Fruit fly (Drosophila melanogaster) whole organism, embryonic: Measurements from ENCODE around the gene Osbp.

ENCODE experiments used
- Aef1 ChIP-seq: fragments of 200-800 bp; sonication (Bioruptor generic); IDR thresholded peaks from 3 replicates; pipeline ENCODE4 v1.3.6; 2022; ENCODE audit warnings: missing biosample characterization, missing genetic modification characterization
- Asciz ChIP-seq: fragments of 200-800 bp; sonication (Bioruptor generic); optimal IDR thresholded peaks from 2 replicates; lab custom pipeline; 2017; ENCODE audit warnings: missing biosample characterization, mild to moderate bottlenecking, missing genetic modification characterization, missing genetic modification reagents
- Atf-2 ChIP-seq: fragments of 200-800 bp; sonication (Bioruptor generic); optimal IDR thresholded peaks from 2 replicates; lab custom pipeline; 2016; ENCODE audit warnings: missing biosample characterization, missing genetic modification characterization
- Atf3 ChIP-seq: fragments of 200-800 bp; sonication (Bioruptor generic); optimal IDR thresholded peaks from 3 replicates; lab custom pipeline; 2016; ENCODE audit warnings: missing biosample characterization, missing genetic modification characterization
- Atf6 ChIP-seq: fragments of 200-800 bp; sonication (Bioruptor generic); IDR thresholded peaks from 2 replicates; pipeline ENCODE4 v1.3.6; 2022; ENCODE audit warnings: missing biosample characterization, missing genetic modification characterization
- Blimp-1 ChIP-seq: fragments of 200-800 bp; sonication (Bioruptor generic); optimal IDR thresholded peaks from 3 replicates; lab custom pipeline; 2018; ENCODE audit warnings: missing biosample characterization, missing genetic modification characterization, mild to moderate bottlenecking, moderate library complexity, missing genetic modification reagents
- CG10959 ChIP-seq: fragments of 200-800 bp; sonication (Bioruptor generic); IDR thresholded peaks from 2 replicates; pipeline ENCODE4 v1.3.6; 2022; ENCODE audit warnings: missing biosample characterization, missing genetic modification characterization
- CG10979 ChIP-seq: fragments of 200-800 bp; sonication (Bioruptor generic); optimal IDR thresholded peaks from 2 replicates; lab custom pipeline; 2018; ENCODE audit warnings: missing biosample characterization, mild to moderate bottlenecking, missing genetic modification characterization, moderate library complexity
- CG13287 ChIP-seq: fragments of 200-800 bp; sonication (Bioruptor generic); IDR thresholded peaks from 2 replicates; pipeline ENCODE4 v1.3.6; 2022; ENCODE audit warnings: missing biosample characterization, missing genetic modification characterization; ENCODE audit not compliant: partially characterized antibody
- CG14667 ChIP-seq: fragments of 200-800 bp; sonication (Bioruptor generic); IDR thresholded peaks from 2 replicates; pipeline ENCODE4 v1.3.6; 2022; ENCODE audit warnings: missing biosample characterization, missing genetic modification characterization
- CG15269 ChIP-seq: fragments of 200-800 bp; sonication (Bioruptor generic); optimal IDR thresholded peaks from 2 replicates; lab custom pipeline; 2018; ENCODE audit warnings: missing biosample characterization, mild to moderate bottlenecking, missing genetic modification characterization, moderate library complexity
- CG15514 ChIP-seq: fragments of 200-800 bp; sonication (Bioruptor generic); optimal IDR thresholded peaks from 3 replicates; lab custom pipeline; 2017; ENCODE audit warnings: missing biosample characterization, missing genetic modification characterization, mild to moderate bottlenecking, moderate library complexity, missing genetic modification reagents
- CG2129 ChIP-seq: fragments of 200-800 bp; sonication (Bioruptor generic); IDR thresholded peaks from 2 replicates; pipeline ENCODE4 v1.3.6; 2022; ENCODE audit warnings: missing biosample characterization, missing genetic modification characterization; ENCODE audit not compliant: partially characterized antibody
- CG2712 ChIP-seq: fragments of 200-800 bp; optimal IDR thresholded peaks from 3 replicates; lab custom pipeline; 2019; ENCODE audit warnings: missing biosample characterization, mild to moderate bottlenecking, missing genetic modification characterization, moderate library complexity
- CG32772 ChIP-seq: fragments of 200-800 bp; sonication (Bioruptor generic); IDR thresholded peaks from 2 replicates; pipeline ENCODE4 v1.3.6; 2022; ENCODE audit warnings: missing biosample characterization, missing genetic modification characterization
- CG3726 ChIP-seq: fragments of 200-800 bp; sonication (Bioruptor generic); IDR thresholded peaks from 3 replicates; pipeline ENCODE4, ENCODE4 v1.3.6; 2022; ENCODE audit warnings: missing biosample characterization, missing genetic modification characterization
- CG4282 ChIP-seq: fragments of 200-800 bp; sonication (Bioruptor generic); optimal IDR thresholded peaks from 2 replicates; lab custom pipeline; 2016; ENCODE audit warnings: missing biosample characterization, missing genetic modification characterization
- CG5245 ChIP-seq: fragments of 200-800 bp; sonication (Bioruptor generic); optimal IDR thresholded peaks from 3 replicates; lab custom pipeline; 2016; ENCODE audit warnings: missing biosample characterization, missing genetic modification characterization
- CG6254 ChIP-seq: fragments of 200-800 bp; sonication (Bioruptor generic); optimal IDR thresholded peaks from 3 replicates; lab custom pipeline; 2017; ENCODE audit warnings: mild to moderate bottlenecking, missing biosample characterization, missing genetic modification reagents, missing genetic modification characterization
- CG7357 ChIP-seq: fragments of 200-800 bp; sonication (Bioruptor generic); IDR thresholded peaks from 3 replicates; pipeline ENCODE4 v1.3.6; 2022; ENCODE audit warnings: missing biosample characterization, missing genetic modification characterization
- CG9876 ChIP-seq: fragments of 200-800 bp; sonication (Bioruptor generic); optimal IDR thresholded peaks from 2 replicates; lab custom pipeline; 2016; ENCODE audit warnings: missing biosample characterization, missing genetic modification characterization
- D19A ChIP-seq: fragments of 200-800 bp; optimal IDR thresholded peaks from 3 replicates; lab custom pipeline; 2019; ENCODE audit warnings: missing biosample characterization, mild to moderate bottlenecking, missing genetic modification characterization, moderate library complexity
- Dip2 ChIP-seq: fragments of 200-800 bp; sonication (Bioruptor generic); IDR thresholded peaks from 2 replicates; pipeline ENCODE4 v1.3.6; 2022; ENCODE audit warnings: missing biosample characterization, missing genetic modification characterization
- Doc3 ChIP-seq: fragments of 200-800 bp; sonication (Bioruptor generic); IDR thresholded peaks from 3 replicates; pipeline ENCODE4 v1.3.6; 2022; ENCODE audit warnings: missing biosample characterization, missing genetic modification characterization; ENCODE audit not compliant: partially characterized antibody
- Ets65A ChIP-seq: fragments of 200-800 bp; sonication (Bioruptor generic); peaks from one replicate; lab custom pipeline; 2016; ENCODE audit warnings: missing biosample characterization, missing genetic modification characterization
- Hr78 ChIP-seq, 2 experiments: fragments of 200-800 bp in 1 of 2; fragments of >200 bp in 1 of 2; sonication (Bioruptor generic) in 1 of 2; optimal IDR thresholded peaks; 2 replicates each; lab custom pipeline; 2017 to 2019; ENCODE audit warnings: missing biosample characterization in 2 of 2, missing genetic modification characterization in 2 of 2, mild to moderate bottlenecking in 1 of 2, moderate library complexity in 1 of 2
- Lhr ChIP-seq: fragments of 200-800 bp; sonication (Bioruptor generic); optimal IDR thresholded peaks from 3 replicates; lab custom pipeline; 2017; ENCODE audit warnings: mild to moderate bottlenecking, missing biosample characterization, missing genetic modification reagents, missing genetic modification characterization
- MBD-R2 ChIP-seq: fragments of 200-800 bp; sonication (Bioruptor generic); IDR thresholded peaks from 2 replicates; pipeline ENCODE4 v1.3.6; 2022; ENCODE audit warnings: missing biosample characterization, missing genetic modification characterization
- Mrtf ChIP-seq: fragments of 200-800 bp; sonication (Bioruptor generic); IDR thresholded peaks from 3 replicates; pipeline ENCODE4 v1.3.6; 2022; ENCODE audit warnings: missing biosample characterization, missing genetic modification characterization
- Vsx1 ChIP-seq: fragments of 200-800 bp; sonication (Bioruptor generic); optimal IDR thresholded peaks from 2 replicates; lab custom pipeline; 2017; ENCODE audit warnings: missing biosample characterization, mild to moderate bottlenecking, missing genetic modification characterization, missing genetic modification reagents
- az2 ChIP-seq: fragments of 200-800 bp; sonication (Bioruptor generic); optimal IDR thresholded peaks from 3 replicates; lab custom pipeline; 2016; ENCODE audit warnings: missing biosample characterization, missing genetic modification characterization
- bsh ChIP-seq, 2 experiments: fragments of 200-800 bp; sonication (Bioruptor generic); optimal IDR thresholded peaks; 2 replicates each; lab custom pipeline; 2017 to 2018; ENCODE audit warnings: mild to moderate bottlenecking in 2 of 2, missing biosample characterization in 2 of 2, missing genetic modification characterization in 2 of 2, moderate library complexity in 1 of 2
- dan ChIP-seq: fragments of 200-800 bp; sonication (Bioruptor generic); IDR thresholded peaks from 2 replicates; pipeline ENCODE4 v1.3.6; 2022; ENCODE audit warnings: missing biosample characterization, missing genetic modification characterization
- disco-r ChIP-seq: fragments of 200-800 bp; sonication (Bioruptor generic); optimal IDR thresholded peaks from 2 replicates; lab custom pipeline; 2016; ENCODE audit warnings: missing biosample characterization, missing genetic modification characterization
- dm ChIP-seq: fragments of 200-800 bp; sonication (Bioruptor generic); optimal IDR thresholded peaks from 3 replicates; lab custom pipeline; 2016; ENCODE audit warnings: missing biosample characterization, missing genetic modification characterization
- h ChIP-seq: fragments of >200 bp; optimal IDR thresholded peaks from 2 replicates; lab custom pipeline; 2017
- ind ChIP-seq: fragments of 200-800 bp; sonication (Bioruptor generic); optimal IDR thresholded peaks from 3 replicates; lab custom pipeline; 2016; ENCODE audit warnings: missing biosample characterization, missing genetic modification characterization
- mld ChIP-seq: fragments of 200-800 bp; sonication (Bioruptor generic); IDR thresholded peaks from 3 replicates; pipeline ENCODE4 v1.3.6; 2022; ENCODE audit warnings: missing biosample characterization, missing genetic modification characterization; ENCODE audit not compliant: partially characterized antibody
- pan ChIP-seq, 4 experiments: fragments of >200 bp in 3 of 4; fragments of 200-800 bp in 1 of 4; sonication (Bioruptor generic) in 1 of 4; optimal IDR thresholded peaks in 3 of 4; IDR thresholded peaks in 1 of 4; 2 replicates each; pipeline versions ENCODE4 v1.3.6 to Lab custom; 2017 to 2022; ENCODE audit warnings: missing biosample characterization in 2 of 4, missing genetic modification characterization in 2 of 4, mixed read lengths in 1 of 4
- repo ChIP-seq: fragments of 200-800 bp; sonication (Bioruptor generic); optimal IDR thresholded peaks from 2 replicates; lab custom pipeline; 2016; ENCODE audit warnings: missing biosample characterization, missing genetic modification characterization
- schlank ChIP-seq: fragments of 200-800 bp; sonication (Bioruptor generic); optimal IDR thresholded peaks from 2 replicates; lab custom pipeline; 2018; ENCODE audit warnings: missing biosample characterization, mild to moderate bottlenecking, missing genetic modification characterization
- sens ChIP-seq: fragments of 200-800 bp; sonication (Bioruptor generic); peaks from one replicate; lab custom pipeline; 2016; ENCODE audit warnings: missing biosample characterization, missing genetic modification characterization

The Osbp gene

DNA sequence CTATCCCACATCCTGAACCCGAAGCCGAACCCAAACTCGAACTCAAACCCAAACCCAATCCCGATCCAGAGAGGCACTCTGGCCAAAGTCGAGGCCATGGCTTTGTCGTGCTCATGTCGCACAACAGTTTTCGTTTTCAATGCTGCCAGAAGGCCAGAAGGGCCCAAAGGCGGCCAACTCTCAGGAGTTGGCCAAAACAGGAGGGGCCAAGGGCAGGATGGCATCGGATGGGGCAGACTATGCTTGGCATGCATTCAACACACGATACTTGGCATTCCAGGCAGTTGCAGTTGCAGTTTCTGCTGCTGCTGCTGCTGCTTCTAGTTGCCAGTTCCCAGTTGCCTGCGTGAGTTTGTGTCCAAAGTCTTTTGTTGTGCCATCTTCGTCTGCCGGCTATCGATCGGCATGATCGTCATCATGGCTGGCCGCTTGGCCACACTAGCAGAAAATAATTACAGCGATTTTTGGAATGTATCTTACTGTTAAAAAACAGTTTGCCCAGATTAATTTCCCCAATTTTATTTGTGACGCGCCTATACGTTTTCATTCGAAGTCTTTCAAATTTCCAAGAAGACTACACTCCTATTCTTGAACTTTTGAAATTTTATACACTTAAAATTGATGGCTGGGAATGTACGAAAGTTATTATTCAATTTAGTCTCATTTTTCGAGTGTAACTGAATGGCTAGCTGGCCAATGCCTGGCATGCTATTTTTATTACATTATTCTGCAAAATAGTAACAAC is 32.5 kb upstream of the Osbp start:
- TF ChIP-seq bsh (GFP tag; optimal IDR thresholded peaks at IDR 0.05; lab: Kevin White, UChicago): peak in 1 of 2 experiments; percentile 56
- TF ChIP-seq Hr78 (GFP tag; optimal IDR thresholded peaks at IDR 0.05; lab: Kevin White, UChicago): no peak
- peak; percentile 73 for TF ChIP-seq Ets65A (GFP tag; lab: Kevin White, UChicago)

DNA sequence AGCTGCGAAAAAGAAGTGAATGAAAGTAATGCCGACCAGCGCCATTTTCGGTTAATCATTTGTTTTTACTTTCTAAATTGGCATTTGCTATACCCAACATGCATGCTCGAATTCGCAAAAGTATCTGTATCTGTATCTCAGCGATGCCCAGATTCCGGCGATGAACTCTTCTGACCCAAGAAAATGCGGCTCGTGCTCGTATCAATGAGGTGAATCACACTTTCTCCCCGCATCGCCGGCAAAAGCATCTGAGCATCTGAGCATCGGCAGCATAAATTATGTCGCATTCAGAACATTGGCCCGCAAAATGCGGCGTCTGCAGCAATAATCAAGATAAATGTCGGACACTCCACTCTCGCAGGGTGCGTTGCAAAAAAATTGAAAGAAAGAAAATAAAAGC is 30.9 kb upstream of the Osbp start:
- no peak for TF ChIP-seq CG10979 (tag; lab: Kevin White, UChicago)
- TF ChIP-seq Mrtf (GFP tag; lab: Robert Waterston, UW): no peak
- no peak for TF ChIP-seq CG10959 (GFP tag; lab: Robert Waterston, UW)
- no peak for TF ChIP-seq Vsx1
- no peak for TF ChIP-seq ind (GFP tag; lab: Kevin White, UChicago)
- TF ChIP-seq az2 (GFP tag; lab: Kevin White, UChicago): no peak
- TF ChIP-seq Lhr (GFP tag; lab: Kevin White, UChicago): no peak
- TF ChIP-seq dm (GFP tag; lab: Kevin White, UChicago): no peak
- no peak for TF ChIP-seq disco-r
- TF ChIP-seq repo: no peak
- no peak for TF ChIP-seq CG9876 (GFP tag; lab: Kevin White, UChicago)

DNA sequence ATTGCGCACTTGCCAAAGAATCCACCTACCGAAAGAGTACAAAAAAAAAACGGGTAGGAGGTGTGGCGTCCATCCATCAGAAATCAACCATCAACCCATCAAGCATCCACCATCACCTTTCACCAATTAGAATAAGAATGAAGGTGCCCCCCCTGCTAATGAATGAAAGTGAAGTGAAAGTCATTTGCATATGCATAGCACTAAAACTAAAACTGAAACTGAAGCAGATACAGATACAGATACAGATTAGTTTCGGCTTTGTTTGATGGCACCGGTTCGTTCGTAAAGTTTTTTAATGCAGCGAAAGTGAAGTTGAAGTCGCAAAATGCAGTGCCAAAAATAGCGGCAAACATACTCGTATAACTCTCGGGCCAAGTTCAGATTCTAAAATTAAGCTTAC is 30.0 kb upstream of the Osbp start:
- TF ChIP-seq Aef1 (no peak), CG15269 (tag; lab: Kevin White, UChicago) (no peak), CG5245 (GFP tag; lab: Kevin White, UChicago) (no peak), Blimp-1 (peak; percentile 96)

DNA sequence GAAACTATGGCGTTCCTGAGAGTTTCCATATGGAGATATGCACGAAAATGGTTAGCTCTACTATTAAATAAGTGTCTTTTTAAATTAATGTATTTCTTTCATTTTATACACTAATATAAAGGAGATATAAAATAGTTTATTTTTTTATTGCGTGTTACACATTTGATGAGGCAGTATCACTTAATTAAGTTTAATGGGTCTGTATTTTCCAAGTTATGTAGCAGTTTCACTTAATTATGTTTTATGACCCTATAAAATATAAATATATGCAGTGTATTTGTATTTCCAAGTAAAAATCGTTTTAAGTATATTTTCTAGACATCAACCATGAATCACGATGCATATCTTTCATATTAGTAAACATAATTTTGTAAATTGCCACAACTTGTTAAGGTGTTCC is 28.6 kb upstream of the Osbp start:
- TF ChIP-seq D19A (tag; lab: Kevin White, UChicago) (peak; percentile 12), Doc3 (GFP tag; lab: Robert Waterston, UW) (no peak), Atf-2 (GFP tag; lab: Kevin White, UChicago) (no peak), CG14667 (no peak), dan (GFP tag; lab: Robert Waterston, UW) (no peak)

DNA sequence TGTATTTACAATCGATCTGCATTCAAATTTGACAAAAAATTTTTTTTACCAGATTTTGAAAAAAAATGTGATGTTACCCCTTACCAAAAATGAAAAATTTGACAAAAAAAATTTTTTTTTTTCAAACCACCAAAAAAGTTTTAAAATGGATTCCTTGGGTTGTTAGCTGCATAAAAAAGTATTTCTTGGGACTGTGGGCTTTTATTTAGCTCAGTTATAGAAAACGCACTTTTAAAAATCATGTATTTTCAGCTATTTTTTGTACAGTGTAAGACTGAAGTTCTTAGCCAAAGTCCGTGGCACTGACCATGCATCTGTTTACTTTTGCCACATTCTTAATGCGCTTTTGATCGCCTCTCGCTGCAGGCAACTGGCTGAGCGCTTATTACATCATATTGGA is 27.4 kb upstream of the Osbp start:
- no peak for TF ChIP-seq CG6254 (GFP tag; lab: Kevin White, UChicago)
- no peak for TF ChIP-seq CG4282
- TF ChIP-seq sens: peak; percentile 28

DNA sequence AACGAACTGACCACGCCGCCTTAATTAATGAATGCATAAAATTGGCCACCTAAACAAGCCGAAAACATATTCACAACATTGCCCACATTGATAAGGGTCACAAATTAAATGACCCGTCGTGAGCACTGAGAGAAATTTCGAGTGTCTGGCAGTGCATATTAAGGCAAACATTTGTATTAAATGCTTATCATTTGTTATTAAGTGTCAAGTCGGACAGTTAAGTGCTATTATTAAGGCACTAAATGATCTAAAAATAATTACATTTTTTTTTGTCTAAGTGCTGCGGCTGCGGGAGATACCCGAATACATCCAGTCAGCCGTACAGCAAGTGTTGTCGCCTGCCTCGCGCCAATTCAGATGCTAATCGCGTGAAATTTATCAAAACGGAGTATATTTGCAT is 24.4 kb upstream of the Osbp start:
- peak; percentile 56 for TF ChIP-seq Asciz
- TF ChIP-seq mld: no peak
- peak; percentile 55; the same call in 2 of the 3 replicates for TF ChIP-seq CG7357 (GFP tag; lab: Robert Waterston, UW)
- TF ChIP-seq CG15514: peak; percentile 20
- TF ChIP-seq CG13287: no peak
- no peak for TF ChIP-seq CG2129 (GFP tag; lab: Robert Waterston, UW)
- TF ChIP-seq schlank (tag; lab: Kevin White, UChicago): no peak
- no peak for TF ChIP-seq pan (optimal IDR thresholded peaks at IDR 0.05; lab: Kevin White, UChicago)
- TF ChIP-seq pan (GFP tag; optimal IDR thresholded peaks at IDR 0.05 in 1 of 2, IDR thresholded peaks at IDR 0.05 in 1 of 2): peak in 1 of 2 experiments; percentile 78
- TF ChIP-seq Atf3 (GFP tag; lab: Kevin White, UChicago): peak; percentile 37
- peak; percentile 67 for TF ChIP-seq CG32772
- TF ChIP-seq Atf6 (GFP tag; lab: Robert Waterston, UW): no peak; the same call in 1 of the 2 replicates
- peak; percentile 71; the same call in 1 of the 3 replicates for TF ChIP-seq CG3726 (GFP tag; lab: Robert Waterston, UW)
- no peak for TF ChIP-seq Dip2
- TF ChIP-seq h (lab: Kevin White, UChicago): no peak
- peak; percentile 40; the same call in 1 of the 2 replicates for TF ChIP-seq MBD-R2 (GFP tag; lab: Robert Waterston, UW)
- TF ChIP-seq CG2712 (tag; lab: Kevin White, UChicago): peak; percentile 49
